Fruit fly (Drosophila melanogaster) whole organism, pupa: ENCODE data around the gene Ptpa.

Experiments
- CG10348 ChIP-seq: fragments of 200-800 bp; sonication (Bioruptor generic); IDR thresholded peaks from 2 replicates; pipeline ENCODE4 v1.3.6; 2022; ENCODE audit warnings: missing biosample characterization, missing genetic modification characterization
- CG12605 ChIP-seq: fragments of 200-800 bp; sonication (Bioruptor generic); IDR thresholded peaks from 2 replicates; pipeline ENCODE4 v1.3.6; 2022; ENCODE audit warnings: missing biosample characterization, missing genetic modification characterization
- CG13204 ChIP-seq: fragments of 200-800 bp; sonication (Bioruptor generic); optimal IDR thresholded peaks from 2 replicates; lab custom pipeline; 2018; ENCODE audit warnings: missing biosample characterization, mild to moderate bottlenecking, missing genetic modification characterization, moderate library complexity
- CG14655 ChIP-seq: fragments of 200-800 bp; sonication (Bioruptor generic); optimal IDR thresholded peaks from 3 replicates; lab custom pipeline; 2017; ENCODE audit warnings: mild to moderate bottlenecking, missing biosample characterization, missing genetic modification reagents, missing genetic modification characterization
- CG15710 ChIP-seq: fragments of 200-800 bp; sonication (Bioruptor generic); optimal IDR thresholded peaks from 2 replicates; lab custom pipeline; 2018; ENCODE audit warnings: missing biosample characterization, mild to moderate bottlenecking, missing genetic modification characterization, moderate library complexity
- CG17806 ChIP-seq: fragments of 200-800 bp; sonication (Bioruptor generic); optimal IDR thresholded peaks from 2 replicates; lab custom pipeline; 2018; ENCODE audit warnings: missing biosample characterization, mild to moderate bottlenecking, missing genetic modification characterization, moderate library complexity
- CG32121 ChIP-seq: fragments of 200-800 bp; sonication (Bioruptor generic); IDR thresholded peaks from 2 replicates; pipeline ENCODE4 v1.3.6; 2022; ENCODE audit warnings: missing biosample characterization, missing genetic modification characterization
- CG34367 ChIP-seq: fragments of 200-800 bp; sonication (Bioruptor generic); optimal IDR thresholded peaks from 2 replicates; lab custom pipeline; 2018; ENCODE audit warnings: missing biosample characterization, mild to moderate bottlenecking, missing genetic modification characterization
- CG4496 ChIP-seq: fragments of 200-800 bp; sonication (Bioruptor generic); IDR thresholded peaks from 3 replicates; pipeline ENCODE4 v1.3.6; 2022; ENCODE audit warnings: missing biosample characterization, missing genetic modification characterization
- CG8159 ChIP-seq: fragments of 200-800 bp; sonication (Bioruptor generic); optimal IDR thresholded peaks from 3 replicates; lab custom pipeline; 2018; ENCODE audit warnings: missing biosample characterization, mild to moderate bottlenecking, missing genetic modification characterization, moderate library complexity
- CG8301 ChIP-seq: fragments of 200-800 bp; sonication (Bioruptor generic); optimal IDR thresholded peaks from 2 replicates; lab custom pipeline; 2018; ENCODE audit warnings: missing biosample characterization, mild to moderate bottlenecking, missing genetic modification characterization
- CG9948 ChIP-seq: fragments of 200-800 bp; sonication (Bioruptor generic); optimal IDR thresholded peaks from 2 replicates; lab custom pipeline; 2018; ENCODE audit warnings: missing biosample characterization, mild to moderate bottlenecking, missing genetic modification characterization, moderate library complexity
- D1 ChIP-seq: fragments of 200-800 bp; sonication (Bioruptor generic); optimal IDR thresholded peaks from 2 replicates; lab custom pipeline; 2018; ENCODE audit warnings: missing biosample characterization, mild to moderate bottlenecking, missing genetic modification characterization, moderate library complexity
- EcR ChIP-seq: fragments of 200-800 bp; sonication (Bioruptor generic); optimal IDR thresholded peaks from 3 replicates; lab custom pipeline; 2019; ENCODE audit warnings: missing biosample characterization, missing genetic modification characterization, mild to moderate bottlenecking, moderate library complexity, missing genetic modification reagents
- Ets98B ChIP-seq: fragments of 200-800 bp; sonication (Bioruptor generic); IDR thresholded peaks from 2 replicates; pipeline ENCODE4 v1.3.6; 2022; ENCODE audit warnings: missing biosample characterization, missing genetic modification characterization
- Pif1A ChIP-seq: fragments of 200-800 bp; sonication (Bioruptor generic); optimal IDR thresholded peaks from 3 replicates; lab custom pipeline; 2016; ENCODE audit warnings: missing biosample characterization, missing genetic modification characterization
- Pif1B ChIP-seq: fragments of 200-800 bp; sonication (Bioruptor generic); optimal IDR thresholded peaks from 3 replicates; lab custom pipeline; 2016; ENCODE audit warnings: missing biosample characterization, missing genetic modification characterization
- Snoo ChIP-seq: fragments of 200-800 bp; sonication (Bioruptor generic); optimal IDR thresholded peaks from 3 replicates; lab custom pipeline; 2017; ENCODE audit warnings: missing biosample characterization, mild to moderate bottlenecking, missing genetic modification characterization, inconsistent platforms
- fd96Ca ChIP-seq: fragments of 200-800 bp; sonication (Bioruptor generic); IDR thresholded peaks from 3 replicates; pipeline ENCODE4 v1.3.6; 2022; ENCODE audit warnings: missing biosample characterization, missing genetic modification characterization
- gl ChIP-seq: fragments of 200-800 bp; sonication (Bioruptor generic); optimal IDR thresholded peaks from 2 replicates; lab custom pipeline; 2018; ENCODE audit warnings: missing biosample characterization, mild to moderate bottlenecking, missing genetic modification characterization
- rn ChIP-seq: fragments of 200-800 bp; sonication (Bioruptor generic); IDR thresholded peaks from 2 replicates; pipeline ENCODE4 v1.3.6; 2022; ENCODE audit warnings: missing biosample characterization, missing genetic modification characterization

Ptpa gene

dm6 chr2L:3355791-3356190 lies 21.0 kb upstream of the Ptpa start:
- TF ChIP-seq fd96Ca (peak; percentile 47; the same call in 1 of the 3 replicates), CG13204 (GFP tag; lab: Kevin White, UChicago) (no peak)

- peak; percentile 52; the same call in 2 of the 3 replicates for TF ChIP-seq CG4496 (GFP tag; lab: Robert Waterston, UW)
- peak; percentile 96 for TF ChIP-seq CG13204 (GFP tag; lab: Kevin White, UChicago)
- TF ChIP-seq CG17806 (tag; lab: Kevin White, UChicago) = peak; percentile 74
- TF ChIP-seq CG12605 (GFP tag; lab: Robert Waterston, UW) = 0 out of 2 replicates have a peak, but pooled peaks have one; percentile 54
- TF ChIP-seq Snoo (tag; lab: Kevin White, UChicago) = peak; percentile 20
- peak; percentile 78 for TF ChIP-seq EcR (GFP tag; lab: Kevin White, UChicago)
- TF ChIP-seq CG9948 (tag; lab: Kevin White, UChicago) = peak; percentile 72
- TF ChIP-seq gl = peak; percentile 91
- no peak for TF ChIP-seq CG10348 (GFP tag; lab: Robert Waterston, UW)
- no peak for TF ChIP-seq CG14655 (GFP tag; lab: Kevin White, UChicago)
- TF ChIP-seq Pif1B (GFP tag; lab: Kevin White, UChicago) = peak; percentile 70
- TF ChIP-seq rn = no peak
- peak; percentile 52 for TF ChIP-seq CG32121 (GFP tag; lab: Robert Waterston, UW)
- peak; percentile 81 for TF ChIP-seq CG15710
- TF ChIP-seq CG34367 (tag; lab: Kevin White, UChicago) = peak; percentile 80
- no peak for TF ChIP-seq D1 (tag; lab: Kevin White, UChicago)
- peak; percentile 31 for TF ChIP-seq CG8301 (tag; lab: Kevin White, UChicago)
- 0 out of 2 replicates have a peak, but pooled peaks have one; percentile 22 for TF ChIP-seq Ets98B (GFP tag; lab: Robert Waterston, UW)
- 0 out of 3 replicates have a peak, but pooled peaks have one; percentile 16 for TF ChIP-seq fd96Ca
- peak; percentile 83 for TF ChIP-seq Pif1A
- peak; percentile 82 for TF ChIP-seq CG8159 (tag; lab: Kevin White, UChicago)
Observed at dm6 chr2L:3356193-3356645, 20.6 kb upstream of the Ptpa start.

DNA sequence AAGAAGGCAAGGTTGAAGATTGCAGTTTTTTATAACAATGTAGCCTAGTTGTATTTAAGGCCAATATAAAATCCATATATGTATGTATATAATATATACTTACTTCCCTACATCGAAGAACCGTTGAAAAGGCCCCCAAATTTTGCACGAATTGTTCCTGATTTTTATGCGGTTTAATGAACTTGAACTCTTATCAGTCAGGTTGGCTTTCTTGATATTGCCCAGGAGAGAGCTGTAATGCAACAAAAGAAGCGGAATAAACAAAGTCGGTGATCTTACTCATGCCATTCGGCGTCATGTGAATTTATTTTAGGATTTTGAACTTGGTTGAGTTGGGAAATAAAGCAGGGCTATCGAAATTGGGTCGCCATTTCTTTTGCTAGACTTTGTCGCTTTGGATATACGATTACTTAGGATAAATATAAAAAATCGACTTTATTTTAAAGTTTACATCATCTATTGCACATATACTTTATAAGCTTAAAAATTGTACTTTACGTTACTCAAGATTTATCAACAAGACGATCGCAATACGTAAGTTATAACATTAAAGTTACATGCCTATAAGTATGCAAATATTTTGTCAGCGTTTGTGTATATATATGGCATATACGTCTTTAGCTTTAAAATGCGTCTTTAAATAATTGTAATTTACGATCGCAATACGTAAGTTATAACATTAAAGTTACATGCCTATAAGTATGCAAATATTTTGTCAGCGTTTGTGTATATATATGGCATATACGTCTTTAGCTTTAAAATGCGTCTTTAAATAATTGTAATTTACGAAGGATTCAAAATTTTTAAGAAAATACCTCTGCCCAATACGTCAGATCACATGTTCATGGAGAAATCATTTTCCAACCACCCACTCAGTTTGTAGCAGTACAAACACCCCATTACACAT lies 19.8 kb upstream of the Ptpa start, which contains the start of gene CG8838:
CG8838 (plus strand) TSS at position 857 of the 907 bp plus-strand sequence.
- TF ChIP-seq gl (no peak), Ets98B (GFP tag; lab: Robert Waterston, UW) (no peak), CG13204 (GFP tag; lab: Kevin White, UChicago) (no peak), Pif1B (GFP tag; lab: Kevin White, UChicago) (no peak), rn (no peak), CG17806 (tag; lab: Kevin White, UChicago) (no peak), EcR (GFP tag; lab: Kevin White, UChicago) (no peak), CG10348 (GFP tag; lab: Robert Waterston, UW) (no peak), fd96Ca (no peak), CG15710 (no peak), CG4496 (GFP tag; lab: Robert Waterston, UW) (no peak), CG32121 (GFP tag; lab: Robert Waterston, UW) (no peak), Pif1A (no peak), Snoo (tag; lab: Kevin White, UChicago) (no peak), CG34367 (tag; lab: Kevin White, UChicago) (no peak), CG8301 (tag; lab: Kevin White, UChicago) (no peak), CG9948 (tag; lab: Kevin White, UChicago) (no peak), D1 (tag; lab: Kevin White, UChicago) (no peak), CG14655 (GFP tag; lab: Kevin White, UChicago) (no peak)

DNA sequence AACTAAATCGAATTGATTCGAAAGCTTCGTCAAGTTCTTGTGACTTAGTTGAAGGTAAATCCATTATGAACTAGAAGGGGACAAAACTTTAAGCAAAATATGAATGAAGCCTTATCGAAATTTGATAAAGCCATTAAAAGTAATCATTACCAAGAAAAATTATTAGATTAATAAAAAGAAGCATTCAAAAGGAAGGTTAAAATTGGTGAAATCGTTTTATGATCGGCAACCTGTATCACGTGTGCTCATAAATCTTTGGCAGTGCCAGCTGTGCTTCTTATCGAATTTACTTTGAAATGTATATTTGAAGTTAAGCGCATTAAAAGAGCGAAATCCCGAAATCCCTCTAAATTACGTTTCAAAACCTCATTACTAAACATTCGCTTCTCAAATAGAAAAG lies 15.0 kb upstream of the Ptpa start:
- TF ChIP-seq rn = no peak
- TF ChIP-seq CG9948 (tag; lab: Kevin White, UChicago) = no peak
- TF ChIP-seq CG32121 (GFP tag; lab: Robert Waterston, UW) = no peak
- TF ChIP-seq CG17806 (tag; lab: Kevin White, UChicago) = no peak
- TF ChIP-seq D1 (tag; lab: Kevin White, UChicago) = no peak
- TF ChIP-seq EcR (GFP tag; lab: Kevin White, UChicago) = no peak
- TF ChIP-seq CG12605 (GFP tag; lab: Robert Waterston, UW) = no peak

DNA sequence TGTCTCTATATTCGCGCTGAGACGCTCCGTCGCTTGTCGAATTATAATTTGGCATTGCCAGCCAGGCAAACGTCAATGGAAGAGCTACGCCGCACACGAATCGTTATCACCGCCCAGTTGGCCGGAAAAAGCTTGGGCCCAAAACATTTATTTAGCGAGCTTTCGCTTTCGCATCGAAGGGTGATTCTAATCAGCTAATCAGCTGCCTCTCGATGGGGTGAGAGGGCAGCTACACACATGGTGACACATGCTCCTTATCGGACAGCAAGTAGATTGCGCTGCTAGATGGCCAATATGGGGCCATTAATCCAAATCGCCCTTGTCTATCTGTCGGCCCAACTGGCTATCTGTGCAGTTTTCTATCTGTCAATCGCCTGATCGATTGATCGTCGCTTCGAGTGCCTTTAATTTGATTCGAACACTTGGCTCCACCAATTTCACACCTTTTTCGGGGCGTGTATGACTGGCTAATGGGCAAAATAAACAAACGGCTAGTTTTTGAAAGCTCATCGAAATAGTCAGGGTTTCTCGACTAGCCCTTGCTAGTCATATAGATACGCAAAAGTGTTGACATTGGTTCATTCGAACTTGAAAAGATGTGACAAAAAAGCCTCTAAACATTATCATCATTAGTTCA lies 10.6 kb upstream of the Ptpa start:
- TF ChIP-seq Pif1B (GFP tag; lab: Kevin White, UChicago) (no peak), Pif1A (no peak), Snoo (tag; lab: Kevin White, UChicago) (no peak), CG34367 (tag; lab: Kevin White, UChicago) (no peak), CG13204 (GFP tag; lab: Kevin White, UChicago) (no peak)
- TF ChIP-seq, all 21 proteins: peak for 0
